Fruit fly (Drosophila melanogaster): Measurements from ENCODE around the gene Arr2.
A peak's percentile ranks its signal among the peaks of the same experiment; 100 is the strongest.

Arr2 gene

DNA sequence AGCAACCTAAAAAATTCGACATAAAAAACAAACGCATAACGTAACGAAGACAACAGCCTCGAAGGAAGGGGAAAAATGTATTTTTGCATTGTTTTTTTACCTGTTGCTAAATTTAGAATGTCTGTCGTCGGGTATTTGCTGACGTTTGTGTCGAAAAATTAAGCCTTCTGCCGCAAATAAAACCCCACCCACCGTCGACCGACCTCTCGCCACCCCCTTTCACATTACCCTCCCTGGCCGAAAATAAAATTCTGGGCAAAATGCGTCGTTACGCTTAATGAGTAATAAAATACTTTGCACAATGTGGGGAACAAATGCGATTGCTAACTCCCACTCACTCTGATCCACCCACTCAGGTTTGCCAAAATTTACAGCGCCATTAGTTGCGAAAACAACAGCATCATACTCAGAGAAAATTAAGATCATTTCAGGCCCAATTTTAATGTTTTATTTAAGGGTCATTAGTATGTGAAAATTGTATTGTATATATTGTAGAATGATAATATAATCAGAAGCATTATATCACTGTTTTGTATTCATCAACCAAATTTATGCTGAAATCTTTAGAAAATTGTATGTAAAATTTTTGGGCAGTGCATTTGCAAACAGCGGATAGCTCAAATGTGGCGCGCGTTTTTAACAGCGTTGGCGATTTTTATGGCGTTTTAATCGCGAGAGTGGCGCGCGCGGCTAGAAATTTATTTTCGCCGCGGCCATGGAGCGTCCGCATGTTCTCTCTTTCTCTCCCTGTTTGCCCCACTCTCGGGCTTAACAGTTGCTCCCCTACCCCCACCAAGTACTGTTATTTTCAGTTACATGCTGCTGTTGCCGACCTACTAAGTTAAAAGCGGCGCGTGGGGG lies 23.7 kb upstream of the Arr2 start:
- TF ChIP-seq Sox102F (GFP tag; optimal IDR thresholded peaks at IDR 0.05) (peak; percentile 62), dsx (GFP tag; optimal IDR thresholded peaks at IDR 0.05; ENCODE audit: poor library complexity, severe bottlenecking) (peak; percentile 24), net (GFP tag; optimal IDR thresholded peaks at IDR 0.05) (peak; percentile 59), Ets96B (tag; optimal IDR thresholded peaks at IDR 0.05) (peak; percentile 36), Eip75B (GFP tag; optimal IDR thresholded peaks at IDR 0.05) (peak; percentile 39), Sox15 (GFP tag; optimal IDR thresholded peaks at IDR 0.05) (peak; percentile 5), CG11902 (GFP tag; optimal IDR thresholded peaks at IDR 0.05) (peak; percentile 28), OdsH (GFP tag; optimal IDR thresholded peaks at IDR 0.05) (peak; percentile 55), CG6163 (GFP tag; IDR thresholded peaks at IDR 0.05) (peak; percentile 55; the same call in 1 of the 3 replicates), dac (GFP tag; optimal IDR thresholded peaks at IDR 0.05) (peak; percentile 2), CG4318 (GFP tag; optimal IDR thresholded peaks at IDR 0.05) (peak; percentile 4), Eip78C (GFP tag) (peak; percentile 92), CG3919 (GFP tag; optimal IDR thresholded peaks at IDR 0.05) (peak; percentile 54), ss (GFP tag; optimal IDR thresholded peaks at IDR 0.05) (no peak), CG16779 (tag; optimal IDR thresholded peaks at IDR 0.05) (no peak), vri (GFP tag; optimal IDR thresholded peaks at IDR 0.05) (peak; percentile 68), cyc (GFP tag; optimal IDR thresholded peaks at IDR 0.05) (peak; percentile 63), CG1621 (tag; optimal IDR thresholded peaks at IDR 0.05) (no peak), CG6276 (GFP tag; optimal IDR thresholded peaks at IDR 0.05) (peak; percentile 63), CG8119 (GFP tag; IDR thresholded peaks at IDR 0.05) (peak; percentile 79), eg (GFP tag; IDR thresholded peaks at IDR 0.05) (peak; percentile 84), CG10631 (GFP tag; optimal IDR thresholded peaks at IDR 0.05) (peak; percentile 47), topi (GFP tag; optimal IDR thresholded peaks at IDR 0.05) (peak; percentile 80), Smox (GFP tag; optimal IDR thresholded peaks at IDR 0.05) (peak; percentile 69), CG34406 (GFP tag; optimal IDR thresholded peaks at IDR 0.05) (peak; percentile 57), CG32006 (GFP tag; optimal IDR thresholded peaks at IDR 0.05) (peak; percentile 69), CG7368 (GFP tag; optimal IDR thresholded peaks at IDR 0.05) (peak; percentile 23), fd85E (GFP tag; optimal IDR thresholded peaks at IDR 0.05) (no peak), spab (GFP tag; optimal IDR thresholded peaks at IDR 0.05) (no peak), Sox14 (GFP tag; optimal IDR thresholded peaks at IDR 0.05) (peak; percentile 55), fkh (GFP tag; optimal IDR thresholded peaks at IDR 0.05) (no peak), Eip93F (GFP tag; optimal IDR thresholded peaks at IDR 0.05) (no peak), Blimp-1 (GFP tag; optimal IDR thresholded peaks at IDR 0.05) (peak; percentile 35), CG8319 (GFP tag; optimal IDR thresholded peaks at IDR 0.05) (no peak), CG3032 (tag; optimal IDR thresholded peaks at IDR 0.05) (no peak), esn (GFP tag; optimal IDR thresholded peaks at IDR 0.05) (peak; percentile 72), Hr39 (GFP tag; optimal IDR thresholded peaks at IDR 0.05) (peak; percentile 54), CG10669 (GFP tag; optimal IDR thresholded peaks at IDR 0.05) (peak; percentile 8), CG11762 (GFP tag; optimal IDR thresholded peaks at IDR 0.05; ENCODE audit: insufficient read depth) (peak; percentile 46), CG31627 (GFP tag; optimal IDR thresholded peaks at IDR 0.05) (peak; percentile 55), CG6808 (GFP tag; optimal IDR thresholded peaks at IDR 0.05) (no peak), CG6854 (GFP tag; optimal IDR thresholded peaks at IDR 0.05) (no peak), achi (GFP tag; optimal IDR thresholded peaks at IDR 0.05) (peak; percentile 41), CG6792 (GFP tag; optimal IDR thresholded peaks at IDR 0.05) (peak; percentile 56), Lpt (GFP tag; optimal IDR thresholded peaks at IDR 0.05) (no peak), lz (GFP tag; optimal IDR thresholded peaks at IDR 0.05) (peak; percentile 78), Met (GFP tag; optimal IDR thresholded peaks at IDR 0.05) (peak; percentile 73), Gug (GFP tag; IDR thresholded peaks at IDR 0.05) (no peak), acj6 (GFP tag; optimal IDR thresholded peaks at IDR 0.05) (peak; percentile 50), pdm3 (GFP tag; optimal IDR thresholded peaks at IDR 0.05) (peak; percentile 67)

All from whole organism, prepupa.